Worm (Caenorhabditis elegans): ENCODE data around the gene EEED8.15.

EEED8.15 gene

ce11 chrII:5384282-5384681, 34.7 kb upstream of the EEED8.15 start:
- TF ChIP-seq pat-9 (tag; optimal IDR thresholded peaks at IDR 0.05) (no peak), nhr-11 (tag; optimal IDR thresholded peaks at IDR 0.05) (no peak), odd-2 (tag; optimal IDR thresholded peaks at IDR 0.05) (no peak), nhr-232 (tag; optimal IDR thresholded peaks at IDR 0.05) (no peak), elt-4 (tag; optimal IDR thresholded peaks at IDR 0.05) (no peak), hlh-30 (tag; optimal IDR thresholded peaks at IDR 0.05; ENCODE audit: insufficient read depth) (no peak), zip-5 (tag; optimal IDR thresholded peaks at IDR 0.05) (no peak), fax-1 (tag; optimal IDR thresholded peaks at IDR 0.05) (no peak), sox-2 (GFP tag; IDR thresholded peaks at IDR 0.05) (no peak), elt-2 (tag; optimal IDR thresholded peaks at IDR 0.05) (no peak), nfya-1 (tag; optimal IDR thresholded peaks at IDR 0.05) (no peak), tbx-7 (tag; optimal IDR thresholded peaks at IDR 0.05) (no peak), ceh-34 (tag; optimal IDR thresholded peaks at IDR 0.05) (no peak)

ce11 chrII:5387217-5387616, 31.8 kb upstream of the EEED8.15 start, which contains the start of gene ccpp-6:
Gene ccpp-6, minus strand, starts transcription at chrII:5387317.
- TF ChIP-seq dmd-4 (tag; optimal IDR thresholded peaks at IDR 0.05; ENCODE audit: borderline replicate concordance): no peak
- TF ChIP-seq unc-86 (tag; optimal IDR thresholded peaks at IDR 0.05): no peak
- TF ChIP-seq syd-9 (tag; optimal IDR thresholded peaks at IDR 0.05): no peak
- no peak for TF ChIP-seq F13H6.1 (tag; optimal IDR thresholded peaks at IDR 0.05)
- TF ChIP-seq tbx-2 (tag; optimal IDR thresholded peaks at IDR 0.05): no peak
- TF ChIP-seq ceh-30 (tag; optimal IDR thresholded peaks at IDR 0.05): no peak
- no peak for TF ChIP-seq ttx-3 (tag; optimal IDR thresholded peaks at IDR 0.05)
- TF ChIP-seq pax-1 (tag; optimal IDR thresholded peaks at IDR 0.05): no peak
- no peak for TF ChIP-seq che-1 (tag; optimal IDR thresholded peaks at IDR 0.05)
- TF ChIP-seq unc-42 (tag; optimal IDR thresholded peaks at IDR 0.05): no peak
- TF ChIP-seq ceh-6 (GFP tag; optimal IDR thresholded peaks at IDR 0.05): no peak
- TF ChIP-seq nhr-232 (tag; optimal IDR thresholded peaks at IDR 0.05): no peak
- TF ChIP-seq ets-4 (tag; optimal IDR thresholded peaks at IDR 0.05): no peak
- TF ChIP-seq nhr-11 (tag; optimal IDR thresholded peaks at IDR 0.05): no peak
- TF ChIP-seq ceh-14 (tag; optimal IDR thresholded peaks at IDR 0.05): no peak

ce11 chrII:5388786-5389421, 30.1 kb upstream of the EEED8.15 start, which contains the start of gene rsp-4:
Gene rsp-4, minus strand, starts transcription at chrII:5388836.
- TF ChIP-seq unc-3 (GFP tag; conservative IDR thresholded peaks at IDR 0.05) (no peak), unc-3 (tag; optimal IDR thresholded peaks at IDR 0.05) (no peak)

- TF ChIP-seq ceh-22 (tag; optimal IDR thresholded peaks at IDR 0.05) (no peak), ceh-34 (tag; optimal IDR thresholded peaks at IDR 0.05) (peak; percentile 56), ceh-9 (tag; optimal IDR thresholded peaks at IDR 0.05) (no peak), pat-9 (tag; optimal IDR thresholded peaks at IDR 0.05) (peak; percentile 42), hlh-13 (GFP tag; optimal IDR thresholded peaks at IDR 0.05) (no peak), ceh-18 (tag; optimal IDR thresholded peaks at IDR 0.05) (peak; percentile 60), dve-1 (tag; optimal IDR thresholded peaks at IDR 0.05) (peak; percentile 40), lim-6 (tag; optimal IDR thresholded peaks at IDR 0.05) (no peak), eyg-1 (tag; optimal IDR thresholded peaks at IDR 0.05) (no peak), fkh-10 (GFP tag; optimal IDR thresholded peaks at IDR 0.05) (no peak), elt-2 (tag; optimal IDR thresholded peaks at IDR 0.05) (peak; percentile 91), odd-2 (tag; optimal IDR thresholded peaks at IDR 0.05) (no peak), nfya-1 (tag; optimal IDR thresholded peaks at IDR 0.05) (peak; percentile 70), npax-4 (tag; optimal IDR thresholded peaks at IDR 0.05) (no peak), elt-4 (tag; optimal IDR thresholded peaks at IDR 0.05) (no peak), sox-4 (tag; optimal IDR thresholded peaks at IDR 0.05) (no peak), fkh-6 (tag; optimal IDR thresholded peaks at IDR 0.05) (peak; percentile 44), unc-3 (GFP tag; conservative IDR thresholded peaks at IDR 0.05) (no peak), unc-3 (tag; optimal IDR thresholded peaks at IDR 0.05) (peak; percentile 58), ceh-19 (GFP tag; optimal IDR thresholded peaks at IDR 0.05) (peak; percentile 53), ceh-14 (tag; optimal IDR thresholded peaks at IDR 0.05) (no peak), ceh-6 (GFP tag; optimal IDR thresholded peaks at IDR 0.05) (no peak), zip-5 (tag; optimal IDR thresholded peaks at IDR 0.05) (no peak), ets-4 (tag; optimal IDR thresholded peaks at IDR 0.05) (peak; percentile 16), unc-86 (tag; optimal IDR thresholded peaks at IDR 0.05) (peak; percentile 43), sox-2 (GFP tag; IDR thresholded peaks at IDR 0.05) (no peak), lin-11 (tag; optimal IDR thresholded peaks at IDR 0.05) (no peak), ttx-3 (tag; optimal IDR thresholded peaks at IDR 0.05) (peak; percentile 19), pqm-1 (tag; optimal IDR thresholded peaks at IDR 0.05) (no peak), sdc-2 (tag; optimal IDR thresholded peaks at IDR 0.05) (peak; percentile 11), hlh-8 (tag; optimal IDR thresholded peaks at IDR 0.05) (peak; percentile 10)
These were observed 29.2 kb upstream of the EEED8.15 start, which contains the start of gene ndx-6 for ce11 chrII:5389831-5390323. Gene ndx-6, minus strand, starts transcription at chrII:5389881.
